Worm (Caenorhabditis elegans) whole organism, L4 larva: ENCODE results near the gene F40F9.10.

Experiments used
- F44E2.7 ChIP-seq: fragments of 200-800 bp; sonication (Bioruptor generic); IDR thresholded peaks from 2 replicates; pipeline ENCODE4 v2.1.2; 2022; ENCODE audit warnings: missing genetic modification characterization, missing compliant biosample characterization
- R02D3.7 ChIP-seq: fragments of 150-350 bp; sonication (generic microtip); optimal IDR thresholded peaks from 3 replicates; lab custom pipeline; 2014; ENCODE audit warnings: missing biosample characterization, missing genetic modification characterization
- T26A8.4 ChIP-seq: fragments of 200-800 bp; sonication (Bioruptor generic); IDR thresholded peaks from 2 replicates; pipeline ENCODE4 v1.3.6; 2022; ENCODE audit warnings: missing genetic modification characterization, missing compliant biosample characterization
- Y5F2A.4 ChIP-seq: fragments of 200-800 bp; sonication (Bioruptor generic); optimal IDR thresholded peaks from 2 replicates; lab custom pipeline; 2018; ENCODE audit warnings: mild to moderate bottlenecking, missing genetic modification characterization, missing compliant biosample characterization
- ZK546.5 ChIP-seq, 2 experiments: sonication (generic microtip); optimal IDR thresholded peaks; 2 replicates each; lab custom pipeline; 2017; ENCODE audit warnings: missing biosample characterization in 2 of 2, missing genetic modification characterization in 2 of 2
- aha-1 ChIP-seq: fragments of 150-350 bp; peaks from one replicate; lab custom pipeline; 2014; ENCODE audit warnings: missing biosample characterization, missing genetic modification characterization
- aly-2 ChIP-seq: sonication (generic microtip); optimal IDR thresholded peaks from 2 replicates; lab custom pipeline; 2018; ENCODE audit warnings: missing biosample characterization, missing genetic modification characterization
- ceh-20 ChIP-seq: fragments of 200-800 bp; sonication (Bioruptor generic); IDR thresholded peaks from 2 replicates; pipeline ENCODE4 v1.3.6; 2022; ENCODE audit warnings: missing genetic modification reagents, missing genetic modification characterization, missing compliant biosample characterization
- ceh-28 ChIP-seq: fragments of 150-350 bp; optimal IDR thresholded peaks from 2 replicates; lab custom pipeline; 2014; ENCODE audit warnings: missing biosample characterization, missing genetic modification reagents, missing genetic modification characterization
- ceh-32 ChIP-seq: sonication (generic microtip); optimal IDR thresholded peaks from 2 replicates; lab custom pipeline; 2016; ENCODE audit warnings: mild to moderate bottlenecking, missing genetic modification characterization, missing compliant biosample characterization; ENCODE audit not compliant: poor library complexity
- ceh-44 ChIP-seq: fragments of 200-800 bp; sonication (Bioruptor generic); IDR thresholded peaks from 2 replicates; pipeline ENCODE4 v1.3.6; 2022; ENCODE audit warnings: missing genetic modification reagents, missing genetic modification characterization, missing compliant biosample characterization
- ceh-82 ChIP-seq: sonication (generic microtip); optimal IDR thresholded peaks from 2 replicates; lab custom pipeline; 2017; ENCODE audit warnings: missing biosample characterization, missing genetic modification characterization
- ces-1 ChIP-seq: fragments of 150-350 bp; sonication (generic microtip); optimal IDR thresholded peaks from 4 replicates; lab custom pipeline; 2014; ENCODE audit warnings: missing biosample characterization, missing genetic modification reagents, missing genetic modification characterization
- cey-2 ChIP-seq: sonication (generic microtip); optimal IDR thresholded peaks from 3 replicates; lab custom pipeline; 2017; ENCODE audit warnings: missing genetic modification characterization, mild to moderate bottlenecking, missing compliant biosample characterization, antibody characterized with exemption, borderline replicate concordance; ENCODE audit not compliant: insufficient read depth
- daf-12 ChIP-seq: fragments of 150-350 bp; optimal IDR thresholded peaks from 2 replicates; lab custom pipeline; 2014; ENCODE audit warnings: missing biosample characterization, missing genetic modification reagents, missing genetic modification characterization
- daf-16 ChIP-seq, 3 experiments: sonication (generic microtip); optimal IDR thresholded peaks; 2 replicates each; lab custom pipeline; 2016 to 2017; ENCODE audit warnings: missing genetic modification characterization in 3 of 3, missing genetic modification reagents in 3 of 3, mild to moderate bottlenecking in 2 of 3, missing compliant biosample characterization in 2 of 3, missing biosample characterization in 1 of 3, moderate library complexity in 1 of 3
- daf-19 ChIP-seq: fragments of 200-800 bp; sonication (Bioruptor generic); conservative IDR thresholded peaks from 2 replicates; pipeline ENCODE4 v1.3.6; 2022; ENCODE audit warnings: missing genetic modification characterization, missing compliant biosample characterization
- dve-1 ChIP-seq: sonication (generic microtip); optimal IDR thresholded peaks from 2 replicates; lab custom pipeline; 2017; ENCODE audit warnings: antibody characterized with exemption, mild to moderate bottlenecking, missing genetic modification characterization, missing compliant biosample characterization; ENCODE audit not compliant: insufficient read depth
- gei-8 ChIP-seq: fragments of 200-800 bp; sonication (Bioruptor generic); optimal IDR thresholded peaks from 2 replicates; lab custom pipeline; 2018; ENCODE audit warnings: mild to moderate bottlenecking, missing genetic modification characterization, missing compliant biosample characterization
- hlh-11 ChIP-seq: fragments of 200-800 bp; sonication (Bioruptor generic); optimal IDR thresholded peaks from 2 replicates; lab custom pipeline; 2018; ENCODE audit warnings: mild to moderate bottlenecking, missing genetic modification characterization, missing compliant biosample characterization
- hlh-30 ChIP-seq: sonication (generic microtip); optimal IDR thresholded peaks from 2 replicates; lab custom pipeline; 2017; ENCODE audit warnings: antibody characterized with exemption, mild to moderate bottlenecking, missing genetic modification characterization, missing compliant biosample characterization; ENCODE audit not compliant: insufficient read depth
- jun-1 ChIP-seq: fragments of 150-350 bp; optimal IDR thresholded peaks from 2 replicates; lab custom pipeline; 2014; ENCODE audit warnings: missing biosample characterization, missing genetic modification reagents, missing genetic modification characterization
- lin-1 ChIP-seq: fragments of 200-800 bp; sonication (Bioruptor generic); IDR thresholded peaks from 2 replicates; pipeline ENCODE4 v1.3.6; 2022; ENCODE audit warnings: missing genetic modification reagents, missing genetic modification characterization, missing compliant biosample characterization
- lin-13 ChIP-seq: fragments of 150-350 bp; optimal IDR thresholded peaks from 2 replicates; lab custom pipeline; 2014; ENCODE audit warnings: missing biosample characterization, missing genetic modification reagents, missing genetic modification characterization
- lir-3 ChIP-seq: sonication (generic microtip); optimal IDR thresholded peaks from 2 replicates; lab custom pipeline; 2016; ENCODE audit warnings: mild to moderate bottlenecking, missing genetic modification characterization, missing compliant biosample characterization
- madf-5 ChIP-seq, 2 experiments: fragments of 200-800 bp; sonication (Bioruptor generic); IDR thresholded peaks; 2 replicates each; pipeline ENCODE4 v1.3.6; 2022; ENCODE audit warnings: missing compliant biosample characterization in 2 of 2, missing genetic modification characterization in 2 of 2
- madf-9 ChIP-seq: fragments of 200-800 bp; sonication (Bioruptor generic); conservative IDR thresholded peaks from 2 replicates; pipeline ENCODE4 v1.3.6; 2022; ENCODE audit warnings: missing genetic modification reagents, missing genetic modification characterization, missing compliant biosample characterization
- mep-1 ChIP-seq: fragments of 150-350 bp; sonication (generic microtip); optimal IDR thresholded peaks from 3 replicates; lab custom pipeline; 2014; ENCODE audit warnings: missing biosample characterization, missing genetic modification characterization
- mxl-2 ChIP-seq: fragments of 200-800 bp; sonication (Bioruptor generic); conservative IDR thresholded peaks from 2 replicates; pipeline ENCODE4 v1.3.6; 2022; ENCODE audit warnings: missing genetic modification reagents, missing genetic modification characterization, missing compliant biosample characterization
- nhr-10 ChIP-seq: fragments of 150-350 bp; optimal IDR thresholded peaks from 2 replicates; lab custom pipeline; 2014; ENCODE audit warnings: missing biosample characterization, missing genetic modification characterization
- nhr-102 ChIP-seq: sonication (generic microtip); optimal IDR thresholded peaks from 2 replicates; lab custom pipeline; 2016; ENCODE audit warnings: mild to moderate bottlenecking, missing genetic modification characterization, moderate library complexity, missing compliant biosample characterization
- nhr-111 ChIP-seq: fragments of 200-800 bp; sonication (Bioruptor generic); optimal IDR thresholded peaks from 2 replicates; lab custom pipeline; 2018; ENCODE audit warnings: mild to moderate bottlenecking, missing genetic modification characterization, missing compliant biosample characterization
- nhr-237 ChIP-seq: sonication (generic microtip); optimal IDR thresholded peaks from 2 replicates; lab custom pipeline; 2017; ENCODE audit warnings: missing biosample characterization, missing genetic modification characterization
- nhr-25 ChIP-seq: sonication (generic microtip); optimal IDR thresholded peaks from 2 replicates; lab custom pipeline; 2017; ENCODE audit warnings: missing genetic modification characterization, mild to moderate bottlenecking, missing compliant biosample characterization, antibody characterized with exemption, moderate library complexity, borderline replicate concordance; ENCODE audit not compliant: insufficient read depth
- nhr-28 ChIP-seq: fragments of 150-350 bp; optimal IDR thresholded peaks from 2 replicates; lab custom pipeline; 2014; ENCODE audit warnings: missing biosample characterization, missing genetic modification characterization
- nhr-42 ChIP-seq: fragments of 200-800 bp; sonication (Bioruptor generic); IDR thresholded peaks from 2 replicates; pipeline ENCODE4 v1.3.6; 2022; ENCODE audit warnings: missing genetic modification characterization, missing compliant biosample characterization
- nhr-77 ChIP-seq: fragments of 150-350 bp; optimal IDR thresholded peaks from 2 replicates; lab custom pipeline; 2014; ENCODE audit warnings: missing biosample characterization, missing genetic modification characterization
- pha-4 ChIP-seq, 2 experiments: fragments of 150-350 bp in 1 of 2; fragments of 200-800 bp in 1 of 2; sonication (Bioruptor generic) in 1 of 2; IDR thresholded peaks in 1 of 2; optimal IDR thresholded peaks in 1 of 2; 2 replicates each; pipeline versions ENCODE4 v1.3.6 to Lab custom; 2014 to 2022; ENCODE audit warnings: missing genetic modification characterization in 2 of 2, missing genetic modification reagents in 2 of 2, missing biosample characterization in 1 of 2, missing compliant biosample characterization in 1 of 2
- php-3 ChIP-seq: fragments of 200-800 bp; sonication (Bioruptor generic); IDR thresholded peaks from 2 replicates; pipeline ENCODE4 v1.3.6; 2022; ENCODE audit warnings: missing genetic modification reagents, missing genetic modification characterization, missing compliant biosample characterization
- rbr-2 ChIP-seq: sonication (generic microtip); optimal IDR thresholded peaks from 2 replicates; lab custom pipeline; 2016; ENCODE audit warnings: missing genotype, missing genetic modification characterization, missing compliant biosample characterization
- set-16 ChIP-seq: fragments of 200-800 bp; sonication (Bioruptor generic); IDR thresholded peaks from 2 replicates; pipeline ENCODE4 v1.3.6; 2022; ENCODE audit warnings: missing genetic modification reagents, missing genetic modification characterization, missing compliant biosample characterization
- unc-130 ChIP-seq: sonication (generic microtip); optimal IDR thresholded peaks from 2 replicates; lab custom pipeline; 2016; ENCODE audit warnings: missing genetic modification reagents, missing genetic modification characterization, missing compliant biosample characterization
- unc-39 ChIP-seq: sonication (generic microtip); optimal IDR thresholded peaks from 2 replicates; lab custom pipeline; 2017; ENCODE audit warnings: missing biosample characterization, missing genetic modification characterization
- unc-62 ChIP-seq, 3 experiments: fragments of 150-350 bp in 1 of 3; sonication (generic microtip); optimal IDR thresholded peaks in 2 of 3; peaks in 1 of 3; 1 replicate in 1 of 3; 2 replicates in 2 of 3; lab custom pipeline; 2014 to 2017; ENCODE audit warnings: missing biosample characterization in 3 of 3, missing genetic modification characterization in 3 of 3, missing genetic modification reagents in 3 of 3, missing genotype in 1 of 3
- vab-7 ChIP-seq: fragments of 200-800 bp; sonication (Bioruptor generic); IDR thresholded peaks from 2 replicates; pipeline ENCODE4 v1.3.6; 2022; ENCODE audit warnings: missing genetic modification reagents, missing genetic modification characterization, missing compliant biosample characterization
- zag-1 ChIP-seq: fragments of 150-350 bp; optimal IDR thresholded peaks from 2 replicates; lab custom pipeline; 2014; ENCODE audit warnings: missing biosample characterization, missing genetic modification characterization
- zfp-2 ChIP-seq: sonication (generic microtip); optimal IDR thresholded peaks from 2 replicates; lab custom pipeline; 2016; ENCODE audit warnings: mild to moderate bottlenecking, missing genetic modification characterization, missing compliant biosample characterization

Gene F40F9.10

DNA sequence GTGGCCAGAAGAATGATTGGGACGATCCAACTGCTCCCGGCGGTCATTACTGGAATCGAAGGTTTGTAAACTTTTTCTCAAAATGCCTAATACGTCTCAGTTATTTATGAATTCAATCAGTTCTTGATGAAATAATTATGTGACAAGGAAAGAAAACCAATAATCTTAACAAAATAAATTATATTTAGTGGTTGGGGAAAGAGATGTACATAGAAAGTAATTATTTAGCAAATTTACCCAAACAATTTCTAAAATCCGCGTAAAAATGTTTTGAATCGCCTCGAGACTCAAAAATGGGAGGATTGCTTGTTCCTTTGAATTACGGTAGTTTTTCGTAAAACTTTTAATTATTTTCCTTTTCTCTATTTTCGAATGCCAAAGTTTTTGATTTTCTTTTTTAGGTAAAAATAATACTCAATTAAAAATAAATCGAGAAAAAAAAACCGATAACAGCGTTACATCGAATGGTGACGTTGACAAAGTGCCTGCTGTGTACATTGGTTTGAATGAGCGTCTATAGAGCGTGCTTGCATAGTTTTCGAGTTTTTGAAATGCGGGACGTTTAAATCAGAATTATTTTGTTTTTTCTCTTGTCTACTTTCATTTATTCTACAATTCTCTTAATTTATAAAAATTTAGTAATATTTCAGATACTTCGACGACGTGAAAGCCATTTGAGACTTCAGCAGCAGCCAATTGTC, 16.2 kb upstream of the F40F9.10 start, which contains the start of the genes aagr-3 and drap-1 (continued):
- TF ChIP-seq php-3 (GFP tag; lab: Robert Waterston, UW) = no peak
- no peak for TF ChIP-seq nhr-25 (tag; lab: Kevin White, UChicago)
- no peak for TF ChIP-seq nhr-111 (GFP tag; lab: Kevin White, UChicago)
- no peak for TF ChIP-seq madf-5 (GFP tag; IDR thresholded peaks at IDR 0.05; lab: Robert Waterston, UW)
- no peak for TF ChIP-seq Y5F2A.4 (GFP tag; lab: Kevin White, UChicago)
- no peak for TF ChIP-seq ceh-28 (tag; lab: Kevin White, UChicago)
- TF ChIP-seq nhr-237 (tag; lab: Kevin White, UChicago) = no peak
- TF ChIP-seq jun-1 (tag; lab: Kevin White, UChicago) = no peak
- no peak for TF ChIP-seq mxl-2 (GFP tag; lab: Robert Waterston, UW)
- TF ChIP-seq ZK546.5 (tag; optimal IDR thresholded peaks at IDR 0.05; lab: Kevin White, UChicago) = no peak
- TF ChIP-seq hlh-11 (tag; lab: Kevin White, UChicago) = peak; percentile 62
- TF ChIP-seq zfp-2 = no peak
- peak; percentile 66 for TF ChIP-seq nhr-77
- TF ChIP-seq T26A8.4 (GFP tag; lab: Robert Waterston, UW) = no peak
- TF ChIP-seq pha-4 (GFP tag; IDR thresholded peaks at IDR 0.05; lab: Robert Waterston, UW) = no peak
- peak; percentile 67 for TF ChIP-seq pha-4 (tag; optimal IDR thresholded peaks at IDR 0.05; lab: Kevin White, UChicago)
- TF ChIP-seq cey-2 (tag; lab: Kevin White, UChicago) = no peak
- no peak for TF ChIP-seq unc-39
- peak; percentile 57 for TF ChIP-seq nhr-28
- TF ChIP-seq ceh-20 (GFP tag; lab: Robert Waterston, UW) = no peak
- TF ChIP-seq unc-130 (GFP tag; lab: Kevin White, UChicago) = no peak
- TF ChIP-seq ces-1 (GFP tag; lab: Kevin White, UChicago) = no peak
- no peak for TF ChIP-seq ceh-32 (tag; lab: Kevin White, UChicago)
- TF ChIP-seq gei-8 (GFP tag; lab: Kevin White, UChicago) = no peak
- peak; percentile 78 for TF ChIP-seq aha-1 (tag; lab: Kevin White, UChicago)
- no peak for TF ChIP-seq nhr-42 (GFP tag; lab: Robert Waterston, UW)
- TF ChIP-seq ceh-44 = no peak
- TF ChIP-seq hlh-30 (tag; lab: Kevin White, UChicago) = peak; percentile 74
- TF ChIP-seq lin-1 (GFP tag; lab: Robert Waterston, UW) = no peak
- TF ChIP-seq F44E2.7 (GFP tag; lab: Robert Waterston, UW) = no peak
- TF ChIP-seq set-16 (GFP tag; lab: Robert Waterston, UW) = no peak
- no peak for TF ChIP-seq zag-1 (tag; lab: Kevin White, UChicago)
- peak; percentile 43 for TF ChIP-seq lin-13 (GFP tag; lab: Kevin White, UChicago)

DNA sequence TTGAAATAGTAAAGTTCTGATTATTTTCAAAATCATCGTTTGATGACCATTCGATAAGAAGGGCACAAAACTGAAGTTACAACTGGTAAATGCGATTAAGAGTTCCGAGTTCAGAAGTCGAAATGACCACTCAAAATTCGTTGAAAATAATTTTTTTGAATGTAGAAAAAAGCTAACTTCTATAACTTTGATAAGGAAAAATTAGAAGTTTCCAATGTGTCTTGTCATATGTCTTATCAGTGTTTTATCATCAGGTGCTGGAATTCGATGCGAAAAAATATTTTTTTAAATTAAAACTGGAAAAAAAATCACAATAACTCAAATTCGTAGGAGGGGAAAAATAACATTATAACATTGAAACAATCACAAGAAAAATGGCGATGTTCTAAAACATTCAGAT, 12.3 kb upstream of the F40F9.10 start:
- TF ChIP-seq madf-5 (GFP tag; IDR thresholded peaks at IDR 0.05; lab: Robert Waterston, UW) (no peak), aly-2 (tag; lab: Kevin White, UChicago) (no peak), lir-3 (tag; lab: Kevin White, UChicago) (no peak), dve-1 (peak; percentile 32), mep-1 (tag; lab: Kevin White, UChicago) (no peak), zag-1 (tag; lab: Kevin White, UChicago) (no peak), daf-19 (GFP tag; lab: Robert Waterston, UW) (no peak), zfp-2 (no peak), vab-7 (GFP tag; lab: Robert Waterston, UW) (no peak), nhr-102 (tag; lab: Kevin White, UChicago) (no peak), madf-9 (GFP tag; lab: Robert Waterston, UW) (no peak), hlh-11 (tag; lab: Kevin White, UChicago) (peak; percentile 44), daf-12 (no peak), hlh-30 (tag; lab: Kevin White, UChicago) (peak; percentile 17), ceh-82 (tag; lab: Kevin White, UChicago) (no peak), R02D3.7 (tag; lab: Kevin White, UChicago) (no peak), set-16 (GFP tag; lab: Robert Waterston, UW) (no peak), daf-16 (GFP tag; optimal IDR thresholded peaks at IDR 0.05; lab: Kevin White, UChicago) (no peak), daf-16 (tag; optimal IDR thresholded peaks at IDR 0.05; lab: Kevin White, UChicago) (peak; percentile 55), rbr-2 (tag; lab: Kevin White, UChicago) (no peak), unc-62 (GFP tag; optimal IDR thresholded peaks at IDR 0.05 in 1 of 2; lab: Kevin White, UChicago) (no peak), unc-62 (tag; optimal IDR thresholded peaks at IDR 0.05; lab: Kevin White, UChicago) (no peak), nhr-10 (tag; lab: Kevin White, UChicago) (no peak)
